Fruit fly (Drosophila melanogaster) whole organism, embryonic: Measurements from ENCODE around the gene eIF2alpha.

ENCODE experiments used
- Abd-B ChIP-seq: fragments of 200-800 bp; sonication (Bioruptor generic); optimal IDR thresholded peaks from 2 replicates; lab custom pipeline; 2018; ENCODE audit warnings: missing biosample characterization, mild to moderate bottlenecking, missing genetic modification characterization, moderate library complexity
- Atf-2 ChIP-seq: fragments of 200-800 bp; sonication (Bioruptor generic); optimal IDR thresholded peaks from 2 replicates; lab custom pipeline; 2016; ENCODE audit warnings: missing biosample characterization, missing genetic modification characterization
- BEAF-32 ChIP-seq: fragments of 200-800 bp; sonication (Bioruptor generic); optimal IDR thresholded peaks from 3 replicates; lab custom pipeline; 2017; ENCODE audit warnings: missing biosample characterization, missing genetic modification characterization, mild to moderate bottlenecking, moderate library complexity, missing genetic modification reagents
- Bgb ChIP-seq: fragments of 200-800 bp; sonication (Bioruptor generic); IDR thresholded peaks from 2 replicates; pipeline ENCODE4 v1.3.6; 2022; ENCODE audit warnings: missing biosample characterization, missing genetic modification characterization; ENCODE audit not compliant: partially characterized antibody
- Blimp-1 ChIP-seq: fragments of 200-800 bp; sonication (Bioruptor generic); optimal IDR thresholded peaks from 3 replicates; lab custom pipeline; 2018; ENCODE audit warnings: missing biosample characterization, missing genetic modification characterization, mild to moderate bottlenecking, moderate library complexity, missing genetic modification reagents
- CG10267 ChIP-seq: fragments of 200-800 bp; sonication (Bioruptor generic); optimal IDR thresholded peaks from 2 replicates; lab custom pipeline; 2018; ENCODE audit warnings: missing biosample characterization, mild to moderate bottlenecking, missing genetic modification characterization, moderate library complexity
- CG12391 ChIP-seq: fragments of 200-800 bp; sonication (Bioruptor generic); optimal IDR thresholded peaks from 3 replicates; lab custom pipeline; 2018; ENCODE audit warnings: missing biosample characterization, mild to moderate bottlenecking, missing genetic modification characterization, moderate library complexity
- CG14050 ChIP-seq: fragments of 200-800 bp; sonication (Bioruptor generic); IDR thresholded peaks from 3 replicates; pipeline ENCODE4 v1.3.6; 2022; ENCODE audit warnings: missing biosample characterization, missing genetic modification characterization
- CG14860 ChIP-seq: fragments of 200-800 bp; sonication (Bioruptor generic); IDR thresholded peaks from 3 replicates; pipeline ENCODE4 v1.3.6; 2022; ENCODE audit warnings: missing biosample characterization, missing genetic modification characterization; ENCODE audit not compliant: partially characterized antibody
- CG15011 ChIP-seq: fragments of 200-800 bp; sonication (Bioruptor generic); optimal IDR thresholded peaks from 3 replicates; lab custom pipeline; 2018; ENCODE audit warnings: missing biosample characterization, mild to moderate bottlenecking, missing genetic modification characterization
- CG15269 ChIP-seq: fragments of 200-800 bp; sonication (Bioruptor generic); optimal IDR thresholded peaks from 2 replicates; lab custom pipeline; 2018; ENCODE audit warnings: missing biosample characterization, mild to moderate bottlenecking, missing genetic modification characterization, moderate library complexity
- CG17829 ChIP-seq: fragments of 200-800 bp; optimal IDR thresholded peaks from 2 replicates; lab custom pipeline; 2019; ENCODE audit warnings: missing biosample characterization, mild to moderate bottlenecking, missing genetic modification characterization, moderate library complexity
- CG2199 ChIP-seq: fragments of 200-800 bp; sonication (Bioruptor generic); IDR thresholded peaks from 3 replicates; pipeline ENCODE4 v1.3.6; 2022; ENCODE audit warnings: missing biosample characterization, missing genetic modification characterization
- CG2875 ChIP-seq: fragments of 200-800 bp; sonication (Bioruptor generic); optimal IDR thresholded peaks from 2 replicates; lab custom pipeline; 2017; ENCODE audit warnings: missing biosample characterization, mild to moderate bottlenecking, missing genetic modification characterization, missing genetic modification reagents
- CG2889 ChIP-seq: fragments of 200-800 bp; sonication (Bioruptor generic); IDR thresholded peaks from 3 replicates; pipeline ENCODE4 v1.3.6; 2022; ENCODE audit warnings: missing biosample characterization, missing genetic modification characterization
- CG3065 ChIP-seq: fragments of 200-800 bp; sonication (Bioruptor generic); optimal IDR thresholded peaks from 2 replicates; lab custom pipeline; 2016; ENCODE audit warnings: missing biosample characterization, missing genetic modification characterization
- CG33213 ChIP-seq: fragments of 200-800 bp; sonication (Bioruptor generic); optimal IDR thresholded peaks from 3 replicates; lab custom pipeline; 2016; ENCODE audit warnings: missing biosample characterization, missing genetic modification characterization
- CG3838 ChIP-seq: fragments of 200-800 bp; sonication (Bioruptor generic); optimal IDR thresholded peaks from 3 replicates; lab custom pipeline; 2016; ENCODE audit warnings: missing biosample characterization, missing genetic modification characterization
- CG4617 ChIP-seq: fragments of 200-800 bp; sonication (Bioruptor generic); optimal IDR thresholded peaks from 3 replicates; lab custom pipeline; 2016; ENCODE audit warnings: missing biosample characterization, missing genetic modification characterization, borderline replicate concordance
- CG4820 ChIP-seq: fragments of 200-800 bp; sonication (Bioruptor generic); optimal IDR thresholded peaks from 3 replicates; lab custom pipeline; 2016; ENCODE audit warnings: missing biosample characterization, missing genetic modification characterization
- CG5953 ChIP-seq: fragments of 200-800 bp; sonication (Bioruptor generic); IDR thresholded peaks from 2 replicates; pipeline ENCODE4 v1.3.6; 2022; ENCODE audit warnings: missing biosample characterization, missing genetic modification characterization
- CTCF ChIP-seq: fragments of 200-800 bp; sonication (Bioruptor generic); optimal IDR thresholded peaks from 2 replicates; lab custom pipeline; 2017; ENCODE audit warnings: missing biosample characterization, mild to moderate bottlenecking, missing genetic modification characterization, moderate library complexity
- CoRest ChIP-seq: fragments of 200-800 bp; sonication (Bioruptor generic); optimal IDR thresholded peaks from 3 replicates; lab custom pipeline; 2018; ENCODE audit warnings: missing biosample characterization, mild to moderate bottlenecking, missing genetic modification characterization, moderate library complexity
- D19B ChIP-seq: fragments of 200-800 bp; sonication (Bioruptor generic); optimal IDR thresholded peaks from 2 replicates; lab custom pipeline; 2017; ENCODE audit warnings: missing biosample characterization, mild to moderate bottlenecking, missing genetic modification characterization
- Dfd ChIP-seq, 2 experiments: fragments of >200 bp; optimal IDR thresholded peaks; 2 replicates each; lab custom pipeline; 2017; ENCODE audit warnings: missing biosample characterization in 2 of 2, missing genetic modification characterization in 2 of 2
- Dip2 ChIP-seq: fragments of 200-800 bp; sonication (Bioruptor generic); IDR thresholded peaks from 2 replicates; pipeline ENCODE4 v1.3.6; 2022; ENCODE audit warnings: missing biosample characterization, missing genetic modification characterization
- E2f1 ChIP-seq: fragments of 200-800 bp; sonication (Bioruptor generic); IDR thresholded peaks from 2 replicates; pipeline ENCODE4 v1.3.6; 2022; ENCODE audit warnings: missing biosample characterization, missing genetic modification characterization
- Lpt ChIP-seq: fragments of >200 bp; optimal IDR thresholded peaks from 2 replicates; lab custom pipeline; 2018; ENCODE audit warnings: missing biosample characterization, missing genetic modification characterization
- Sin3A ChIP-seq: fragments of >200 bp; optimal IDR thresholded peaks from 2 replicates; lab custom pipeline; 2018
- Vsx1 ChIP-seq: fragments of 200-800 bp; sonication (Bioruptor generic); optimal IDR thresholded peaks from 2 replicates; lab custom pipeline; 2017; ENCODE audit warnings: missing biosample characterization, mild to moderate bottlenecking, missing genetic modification characterization, missing genetic modification reagents
- ab ChIP-seq: fragments of 200-800 bp; sonication (Bioruptor generic); optimal IDR thresholded peaks from 2 replicates; lab custom pipeline; 2016; ENCODE audit warnings: missing biosample characterization, missing genetic modification characterization
- cad ChIP-seq: fragments of >200 bp; optimal IDR thresholded peaks from 2 replicates; lab custom pipeline; 2017; ENCODE audit warnings: missing biosample characterization, missing genetic modification characterization
- cato ChIP-seq: fragments of 200-800 bp; sonication (Bioruptor generic); optimal IDR thresholded peaks from 2 replicates; lab custom pipeline; 2016; ENCODE audit warnings: missing biosample characterization, missing genetic modification characterization, borderline replicate concordance
- danr ChIP-seq: fragments of 200-800 bp; sonication (Bioruptor generic); IDR thresholded peaks from 2 replicates; pipeline ENCODE4 v1.3.6; 2022; ENCODE audit warnings: missing biosample characterization, missing genetic modification characterization
- ftz-f1 ChIP-seq: fragments of 200-800 bp; sonication (Bioruptor generic); optimal IDR thresholded peaks from 2 replicates; lab custom pipeline; 2016; ENCODE audit warnings: missing biosample characterization, missing genetic modification characterization
- hkb ChIP-seq, 2 experiments: fragments of 200-800 bp in 1 of 2; fragments of >200 bp in 1 of 2; sonication (Bioruptor generic) in 1 of 2; IDR thresholded peaks in 1 of 2; optimal IDR thresholded peaks in 1 of 2; 2 replicates each; pipeline versions ENCODE4 v1.3.6 to Lab custom; 2017 to 2022; ENCODE audit warnings: missing biosample characterization in 1 of 2, missing genetic modification characterization in 1 of 2
- jigr1 ChIP-seq: fragments of 200-800 bp; sonication (Bioruptor generic); IDR thresholded peaks from 3 replicates; pipeline ENCODE4 v1.3.6; 2022; ENCODE audit warnings: missing biosample characterization, missing genetic modification characterization
- knrl ChIP-seq: fragments of 200-800 bp; sonication (Bioruptor generic); IDR thresholded peaks from 3 replicates; pipeline ENCODE4 v1.3.6; 2022; ENCODE audit warnings: missing biosample characterization, missing genetic modification characterization; ENCODE audit not compliant: partially characterized antibody
- mld ChIP-seq: fragments of 200-800 bp; sonication (Bioruptor generic); IDR thresholded peaks from 3 replicates; pipeline ENCODE4 v1.3.6; 2022; ENCODE audit warnings: missing biosample characterization, missing genetic modification characterization; ENCODE audit not compliant: partially characterized antibody
- nerfin-1 ChIP-seq: fragments of 200-800 bp; sonication (Bioruptor generic); optimal IDR thresholded peaks from 3 replicates; lab custom pipeline; 2019; ENCODE audit warnings: missing biosample characterization, mild to moderate bottlenecking, missing genetic modification characterization, moderate library complexity
- peb ChIP-seq: fragments of 200-800 bp; sonication (Bioruptor generic); IDR thresholded peaks from 2 replicates; pipeline ENCODE4 v1.3.6; 2022; ENCODE audit warnings: missing biosample characterization, missing genetic modification characterization
- psq ChIP-seq: fragments of 200-800 bp; sonication (Bioruptor generic); optimal IDR thresholded peaks from 2 replicates; lab custom pipeline; 2017; ENCODE audit warnings: missing biosample characterization, missing genetic modification characterization
- pum ChIP-seq: fragments of 200-800 bp; sonication (Bioruptor generic); optimal IDR thresholded peaks from 2 replicates; lab custom pipeline; 2016; ENCODE audit warnings: missing biosample characterization, missing genetic modification characterization
- row ChIP-seq: fragments of 200-800 bp; sonication (Bioruptor generic); IDR thresholded peaks from 3 replicates; pipeline ENCODE4 v1.3.6; 2022; ENCODE audit warnings: missing biosample characterization, missing genetic modification characterization
- slp2 ChIP-seq: fragments of 200-800 bp; sonication (Bioruptor generic); optimal IDR thresholded peaks from 2 replicates; lab custom pipeline; 2016; ENCODE audit warnings: missing biosample characterization, missing genetic modification characterization
- stwl ChIP-seq: fragments of 200-800 bp; sonication (Bioruptor generic); optimal IDR thresholded peaks from 3 replicates; lab custom pipeline; 2018; ENCODE audit warnings: missing biosample characterization, mild to moderate bottlenecking, missing genetic modification characterization, moderate library complexity
- tll ChIP-seq, 2 experiments: fragments of 200-800 bp in 1 of 2; fragments of >200 bp in 1 of 2; sonication (Bioruptor generic) in 1 of 2; optimal IDR thresholded peaks; 2 replicates each; lab custom pipeline; 2017 to 2019; ENCODE audit warnings: missing biosample characterization in 2 of 2, missing genetic modification characterization in 2 of 2, mild to moderate bottlenecking in 1 of 2, moderate library complexity in 1 of 2
- tna ChIP-seq: fragments of 200-800 bp; sonication (Bioruptor generic); IDR thresholded peaks from 2 replicates; pipeline ENCODE4 v1.3.6; 2022; ENCODE audit warnings: missing biosample characterization, missing genetic modification characterization; ENCODE audit not compliant: partially characterized antibody
- unpg ChIP-seq: fragments of 200-800 bp; sonication (Bioruptor generic); optimal IDR thresholded peaks from 3 replicates; lab custom pipeline; 2018; ENCODE audit warnings: missing biosample characterization, mild to moderate bottlenecking, missing genetic modification characterization, moderate library complexity
- usp ChIP-seq: fragments of >200 bp; optimal IDR thresholded peaks from 2 replicates; lab custom pipeline; 2017; ENCODE audit warnings: missing biosample characterization, missing genetic modification characterization
- vnd ChIP-seq: fragments of 200-800 bp; sonication (Bioruptor generic); IDR thresholded peaks from 3 replicates; pipeline ENCODE4 v1.3.6; 2022; ENCODE audit warnings: missing biosample characterization, missing genetic modification characterization; ENCODE audit not compliant: partially characterized antibody

Gene eIF2alpha

DNA sequence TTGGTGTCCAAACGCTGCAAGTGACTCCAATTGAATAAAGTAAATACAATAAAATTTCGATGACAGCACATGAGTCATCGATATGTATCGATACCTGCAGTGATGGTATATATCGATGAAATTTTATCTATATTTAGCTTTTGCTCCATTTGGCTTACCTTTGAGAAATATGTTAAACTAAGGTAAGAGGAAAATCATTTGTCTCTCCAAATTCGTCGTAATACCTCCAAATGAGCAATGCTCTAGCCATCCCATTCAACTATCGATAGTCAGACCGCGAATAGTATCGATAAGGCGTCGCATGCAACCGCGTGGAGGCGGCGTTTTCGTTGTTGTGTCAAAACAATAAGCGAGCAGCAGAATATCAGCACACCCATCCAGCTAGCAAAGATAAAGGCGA lies 5.5 kb downstream of the eIF2alpha start, which contains the start of the genes Cdc50 and rngo (continued):
- TF ChIP-seq ftz-f1 (GFP tag; lab: Kevin White, UChicago) (no peak), E2f1 (no peak), Blimp-1 (GFP tag; lab: Kevin White, UChicago) (no peak), Lpt (GFP tag; lab: Kevin White, UChicago) (no peak), CG33213 (GFP tag; lab: Kevin White, UChicago) (peak; percentile 23), stwl (tag; lab: Kevin White, UChicago) (peak; percentile 62), tll (GFP tag; optimal IDR thresholded peaks at IDR 0.05; lab: Kevin White, UChicago) (peak; percentile 38 to 89), mld (GFP tag; lab: Robert Waterston, UW) (peak; percentile 93), slp2 (GFP tag; lab: Kevin White, UChicago) (no peak), CG15011 (GFP tag; lab: Kevin White, UChicago) (no peak), jigr1 (GFP tag; lab: Robert Waterston, UW) (no peak), Dip2 (GFP tag; lab: Robert Waterston, UW) (no peak), CoRest (tag; lab: Kevin White, UChicago) (no peak), cato (GFP tag; lab: Kevin White, UChicago) (no peak), CG2199 (GFP tag; lab: Robert Waterston, UW) (no peak), danr (GFP tag; lab: Robert Waterston, UW) (no peak), row (GFP tag; lab: Robert Waterston, UW) (peak; percentile 67), vnd (GFP tag; lab: Robert Waterston, UW) (peak; percentile 99), Vsx1 (no peak), Sin3A (peak; percentile 90), CTCF (GFP tag; lab: Kevin White, UChicago) (peak; percentile 46), pum (GFP tag; lab: Kevin White, UChicago) (peak; percentile 20), psq (no peak), nerfin-1 (tag; lab: Kevin White, UChicago) (no peak), CG2875 (GFP tag; lab: Kevin White, UChicago) (no peak), CG15269 (no peak), CG10267 (peak; percentile 66), CG2889 (GFP tag; lab: Robert Waterston, UW) (no peak), CG12391 (tag; lab: Kevin White, UChicago) (peak; percentile 56), Bgb (GFP tag; lab: Robert Waterston, UW) (peak; percentile 93), cad (no peak), BEAF-32 (GFP tag; lab: Kevin White, UChicago) (peak; percentile 98), hkb (optimal IDR thresholded peaks at IDR 0.05; lab: Kevin White, UChicago) (no peak), hkb (GFP tag; IDR thresholded peaks at IDR 0.05; lab: Robert Waterston, UW) (no peak), CG14050 (GFP tag; lab: Robert Waterston, UW) (no peak), Atf-2 (no peak), usp (no peak), ab (GFP tag; lab: Kevin White, UChicago) (no peak), CG14860 (peak; percentile 99), CG3838 (GFP tag; lab: Kevin White, UChicago) (no peak), Dfd (GFP tag; optimal IDR thresholded peaks at IDR 0.05; lab: Kevin White, UChicago) (no peak), CG5953 (GFP tag; lab: Robert Waterston, UW) (no peak), tna (GFP tag; lab: Robert Waterston, UW) (peak; percentile 92), CG4820 (GFP tag; lab: Kevin White, UChicago) (no peak), peb (GFP tag; lab: Robert Waterston, UW) (no peak), knrl (GFP tag; lab: Robert Waterston, UW) (peak; percentile 98), CG4617 (GFP tag; lab: Kevin White, UChicago) (peak; percentile 31), D19B (no peak), CG3065 (no peak), CG17829 (tag; lab: Kevin White, UChicago) (peak; percentile 37), unpg (no peak), Abd-B (no peak)
